Fruit fly (Drosophila melanogaster) whole organism, prepupa: ENCODE results near the gene Calr.

Experiments used
- Blimp-1 ChIP-seq: fragments of 200-800 bp; sonication (Bioruptor generic); optimal IDR thresholded peaks from 3 replicates; lab custom pipeline; 2017; ENCODE audit warnings: missing biosample characterization, missing genetic modification characterization, mild to moderate bottlenecking, moderate library complexity, missing genetic modification reagents
- CG10631 ChIP-seq: fragments of 200-800 bp; sonication (Bioruptor generic); optimal IDR thresholded peaks from 2 replicates; lab custom pipeline; 2016; ENCODE audit warnings: missing biosample characterization, missing genetic modification characterization
- CG10669 ChIP-seq: fragments of 200-800 bp; sonication (Bioruptor generic); optimal IDR thresholded peaks from 3 replicates; lab custom pipeline; 2018; ENCODE audit warnings: missing biosample characterization, mild to moderate bottlenecking, missing genetic modification characterization, moderate library complexity
- CG11902 ChIP-seq: fragments of 200-800 bp; sonication (Bioruptor generic); optimal IDR thresholded peaks from 3 replicates; lab custom pipeline; 2016; ENCODE audit warnings: missing biosample characterization, missing genetic modification characterization
- CG15336 ChIP-seq: fragments of 200-800 bp; sonication (Bioruptor generic); IDR thresholded peaks from 2 replicates; pipeline ENCODE4 v1.3.6; 2022; ENCODE audit warnings: missing biosample characterization, missing genetic modification characterization
- CG1621 ChIP-seq: fragments of 200-800 bp; sonication (Bioruptor generic); optimal IDR thresholded peaks from 3 replicates; lab custom pipeline; 2018; ENCODE audit warnings: missing biosample characterization, mild to moderate bottlenecking, missing genetic modification characterization
- CG3032 ChIP-seq: fragments of 200-800 bp; optimal IDR thresholded peaks from 2 replicates; lab custom pipeline; 2019; ENCODE audit warnings: missing biosample characterization, mild to moderate bottlenecking, missing genetic modification characterization, moderate library complexity
- CG31627 ChIP-seq: fragments of 200-800 bp; sonication (Bioruptor generic); optimal IDR thresholded peaks from 3 replicates; lab custom pipeline; 2016; ENCODE audit warnings: missing biosample characterization, missing genetic modification characterization
- CG32006 ChIP-seq: fragments of 200-800 bp; sonication (Bioruptor generic); optimal IDR thresholded peaks from 3 replicates; lab custom pipeline; 2017; ENCODE audit warnings: missing biosample characterization, mild to moderate bottlenecking, missing genetic modification characterization
- CG34406 ChIP-seq: fragments of 200-800 bp; sonication (Bioruptor generic); optimal IDR thresholded peaks from 3 replicates; lab custom pipeline; 2016; ENCODE audit warnings: missing biosample characterization, missing genetic modification characterization
- CG3919 ChIP-seq: fragments of 200-800 bp; sonication (Bioruptor generic); optimal IDR thresholded peaks from 3 replicates; lab custom pipeline; 2016; ENCODE audit warnings: missing biosample characterization, missing genetic modification characterization
- CG4318 ChIP-seq: fragments of 200-800 bp; sonication (Bioruptor generic); optimal IDR thresholded peaks from 3 replicates; lab custom pipeline; 2017; ENCODE audit warnings: missing biosample characterization, mild to moderate bottlenecking, missing genetic modification characterization
- CG6276 ChIP-seq: fragments of 200-800 bp; sonication (Bioruptor generic); optimal IDR thresholded peaks from 2 replicates; lab custom pipeline; 2017; ENCODE audit warnings: missing biosample characterization, mild to moderate bottlenecking, missing genetic modification characterization
- CG6792 ChIP-seq: fragments of 200-800 bp; sonication (Bioruptor generic); optimal IDR thresholded peaks from 3 replicates; lab custom pipeline; 2016; ENCODE audit warnings: missing biosample characterization, missing genetic modification characterization
- CG6854 ChIP-seq: fragments of 200-800 bp; sonication (Bioruptor generic); optimal IDR thresholded peaks from 2 replicates; lab custom pipeline; 2017; ENCODE audit warnings: missing biosample characterization, mild to moderate bottlenecking, missing genetic modification characterization
- CG8319 ChIP-seq: fragments of 200-800 bp; sonication (Bioruptor generic); optimal IDR thresholded peaks from 3 replicates; lab custom pipeline; 2016; ENCODE audit warnings: missing biosample characterization, missing genetic modification characterization
- CG8632 ChIP-seq: fragments of 200-800 bp; sonication (Bioruptor generic); optimal IDR thresholded peaks from 3 replicates; lab custom pipeline; 2016; ENCODE audit warnings: missing biosample characterization, missing genetic modification characterization
- CG9139 ChIP-seq: fragments of 200-800 bp; sonication (Bioruptor generic); optimal IDR thresholded peaks from 3 replicates; lab custom pipeline; 2017; ENCODE audit warnings: missing biosample characterization, mild to moderate bottlenecking, missing genetic modification characterization
- Eip78C ChIP-seq: fragments of 200-800 bp; sonication (Bioruptor generic); peaks from one replicate; lab custom pipeline; 2016; ENCODE audit warnings: missing biosample characterization, missing genetic modification characterization
- Eip93F ChIP-seq: fragments of 200-800 bp; sonication (Bioruptor generic); optimal IDR thresholded peaks from 2 replicates; lab custom pipeline; 2016; ENCODE audit warnings: missing biosample characterization, mild to moderate bottlenecking, missing genetic modification characterization
- Ets21C ChIP-seq: fragments of 200-800 bp; sonication (Bioruptor generic); optimal IDR thresholded peaks from 3 replicates; lab custom pipeline; 2016; ENCODE audit warnings: missing biosample characterization, missing genetic modification characterization
- Gug ChIP-seq: fragments of 200-800 bp; sonication (Bioruptor generic); IDR thresholded peaks from 2 replicates; pipeline ENCODE4 v1.3.6; 2022; ENCODE audit warnings: missing biosample characterization, missing genetic modification characterization
- Hr39 ChIP-seq: fragments of 200-800 bp; sonication (Bioruptor generic); optimal IDR thresholded peaks from 2 replicates; lab custom pipeline; 2016; ENCODE audit warnings: missing biosample characterization, missing genetic modification characterization
- Lpt ChIP-seq: fragments of 200-800 bp; sonication (Bioruptor generic); optimal IDR thresholded peaks from 3 replicates; lab custom pipeline; 2016; ENCODE audit warnings: missing biosample characterization, missing genetic modification characterization
- Met ChIP-seq: fragments of 200-800 bp; sonication (Bioruptor generic); optimal IDR thresholded peaks from 3 replicates; lab custom pipeline; 2016; ENCODE audit warnings: missing biosample characterization, missing genetic modification characterization
- OdsH ChIP-seq: fragments of 200-800 bp; sonication (Bioruptor generic); optimal IDR thresholded peaks from 3 replicates; lab custom pipeline; 2016; ENCODE audit warnings: missing biosample characterization, missing genetic modification characterization
- Smox ChIP-seq: fragments of 200-800 bp; sonication (Bioruptor generic); optimal IDR thresholded peaks from 3 replicates; lab custom pipeline; 2016; ENCODE audit warnings: missing biosample characterization, missing genetic modification characterization
- Sox102F ChIP-seq: fragments of 200-800 bp; sonication (Bioruptor generic); optimal IDR thresholded peaks from 2 replicates; lab custom pipeline; 2016; ENCODE audit warnings: missing biosample characterization, mild to moderate bottlenecking, missing genetic modification characterization
- Sox14 ChIP-seq: fragments of 200-800 bp; sonication (Bioruptor generic); optimal IDR thresholded peaks from 3 replicates; lab custom pipeline; 2016; ENCODE audit warnings: missing biosample characterization, missing genetic modification characterization
- Sox15 ChIP-seq: fragments of 200-800 bp; sonication (Bioruptor generic); optimal IDR thresholded peaks from 3 replicates; lab custom pipeline; 2016; ENCODE audit warnings: missing biosample characterization, missing genetic modification characterization
- achi ChIP-seq: fragments of 200-800 bp; sonication (Bioruptor generic); optimal IDR thresholded peaks from 3 replicates; lab custom pipeline; 2016; ENCODE audit warnings: missing biosample characterization, missing genetic modification characterization
- cyc ChIP-seq: fragments of 200-800 bp; sonication (Bioruptor generic); optimal IDR thresholded peaks from 3 replicates; lab custom pipeline; 2016; ENCODE audit warnings: missing biosample characterization, missing genetic modification characterization
- dac ChIP-seq: fragments of 200-800 bp; sonication (Bioruptor generic); optimal IDR thresholded peaks from 2 replicates; lab custom pipeline; 2017; ENCODE audit warnings: missing biosample characterization, mild to moderate bottlenecking, missing genetic modification characterization
- dsx ChIP-seq: fragments of 200-800 bp; optimal IDR thresholded peaks from 3 replicates; lab custom pipeline; 2019; ENCODE audit warnings: missing biosample characterization, mild to moderate bottlenecking, missing genetic modification characterization, moderate library complexity; ENCODE audit not compliant: poor library complexity, severe bottlenecking
- eg ChIP-seq: fragments of 200-800 bp; sonication (Bioruptor generic); IDR thresholded peaks from 3 replicates; pipeline ENCODE4 v1.3.6; 2022; ENCODE audit warnings: missing biosample characterization, missing genetic modification characterization
- fd59A ChIP-seq: fragments of 200-800 bp; sonication (Bioruptor generic); optimal IDR thresholded peaks from 2 replicates; lab custom pipeline; 2017; ENCODE audit warnings: missing biosample characterization, mild to moderate bottlenecking, missing genetic modification characterization, missing genetic modification reagents
- fd85E ChIP-seq: fragments of 200-800 bp; sonication (Bioruptor generic); optimal IDR thresholded peaks from 3 replicates; lab custom pipeline; 2016; ENCODE audit warnings: missing biosample characterization, missing genetic modification characterization
- fkh ChIP-seq: fragments of 200-800 bp; sonication (Bioruptor generic); optimal IDR thresholded peaks from 3 replicates; lab custom pipeline; 2017; ENCODE audit warnings: missing biosample characterization, mild to moderate bottlenecking, missing genetic modification characterization, moderate library complexity
- lz ChIP-seq: fragments of 200-800 bp; sonication (Bioruptor generic); optimal IDR thresholded peaks from 3 replicates; lab custom pipeline; 2016; ENCODE audit warnings: missing biosample characterization, missing genetic modification characterization
- net ChIP-seq: fragments of 200-800 bp; sonication (Bioruptor generic); optimal IDR thresholded peaks from 3 replicates; lab custom pipeline; 2016; ENCODE audit warnings: missing biosample characterization, missing genetic modification characterization
- pdm3 ChIP-seq: fragments of 200-800 bp; sonication (Bioruptor generic); optimal IDR thresholded peaks from 3 replicates; lab custom pipeline; 2016; ENCODE audit warnings: missing biosample characterization, missing genetic modification characterization
- salr ChIP-seq, 2 experiments: fragments of 200-800 bp; sonication (Bioruptor generic); optimal IDR thresholded peaks; 3 replicates each; lab custom pipeline; 2016 to 2018; ENCODE audit warnings: missing biosample characterization in 2 of 2, missing genetic modification characterization in 2 of 2, mild to moderate bottlenecking in 1 of 2
- spab ChIP-seq: fragments of 200-800 bp; sonication (Bioruptor generic); optimal IDR thresholded peaks from 2 replicates; lab custom pipeline; 2017; ENCODE audit warnings: missing biosample characterization, mild to moderate bottlenecking, missing genetic modification characterization, missing genetic modification reagents
- ss ChIP-seq, 2 experiments: fragments of 200-800 bp; sonication (Bioruptor generic); optimal IDR thresholded peaks; 2 replicates in 1 of 2; 3 replicates in 1 of 2; lab custom pipeline; 2017 to 2018; ENCODE audit warnings: mild to moderate bottlenecking in 2 of 2, missing biosample characterization in 2 of 2, missing genetic modification characterization in 2 of 2, moderate library complexity in 1 of 2
- svp ChIP-seq: fragments of 200-800 bp; sonication (Bioruptor generic); peaks from one replicate; lab custom pipeline; 2016; ENCODE audit warnings: missing biosample characterization, missing genetic modification characterization
- topi ChIP-seq: fragments of 200-800 bp; sonication (Bioruptor generic); optimal IDR thresholded peaks from 3 replicates; lab custom pipeline; 2016; ENCODE audit warnings: missing biosample characterization, missing genetic modification characterization
- vri ChIP-seq: fragments of 200-800 bp; sonication (Bioruptor generic); optimal IDR thresholded peaks from 3 replicates; lab custom pipeline; 2016; ENCODE audit warnings: missing biosample characterization, mild to moderate bottlenecking, missing genetic modification characterization

Gene Calr

DNA sequence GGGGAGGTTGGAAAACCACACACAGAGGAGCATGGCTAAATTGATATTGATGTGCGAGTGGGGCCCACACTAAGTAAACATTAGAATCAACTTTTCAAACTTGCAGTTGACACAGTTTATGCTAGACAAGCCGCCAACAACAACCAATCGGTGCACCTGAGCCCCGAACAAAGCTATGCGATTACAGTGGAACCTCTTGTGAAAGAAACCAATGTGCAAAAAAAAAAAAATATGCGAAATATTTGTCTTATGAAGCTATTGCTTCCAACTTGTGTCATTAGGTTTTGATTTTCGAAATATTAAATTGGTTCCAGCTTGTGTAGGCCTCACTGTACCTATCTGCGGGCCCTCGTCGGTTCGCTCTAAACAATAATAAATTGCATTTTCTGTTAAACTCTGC lies 12.3 kb downstream of the Calr start (continued):
- TF ChIP-seq CG3919 (GFP tag; lab: Kevin White, UChicago) (peak; percentile 84), lz (peak; percentile 45), CG6276 (GFP tag; lab: Kevin White, UChicago) (peak; percentile 80), topi (peak; percentile 46), Lpt (GFP tag; lab: Kevin White, UChicago) (peak; percentile 76), CG8319 (GFP tag; lab: Kevin White, UChicago) (peak; percentile 34), pdm3 (peak; percentile 66), ss (GFP tag; optimal IDR thresholded peaks at IDR 0.05; lab: Kevin White, UChicago) (no peak), CG32006 (GFP tag; lab: Kevin White, UChicago) (peak; percentile 85), CG15336 (GFP tag; lab: Robert Waterston, UW) (peak; percentile 90), Met (GFP tag; lab: Kevin White, UChicago) (peak; percentile 37), dsx (GFP tag; lab: Kevin White, UChicago) (peak; percentile 29), fd85E (GFP tag; lab: Kevin White, UChicago) (no peak), CG8632 (peak; percentile 34), CG10669 (GFP tag; lab: Kevin White, UChicago) (peak; percentile 50), Sox14 (peak; percentile 63), achi (GFP tag; lab: Kevin White, UChicago) (peak; percentile 55), vri (no peak), CG4318 (GFP tag; lab: Kevin White, UChicago) (no peak), Smox (GFP tag; lab: Kevin White, UChicago) (no peak), cyc (GFP tag; lab: Kevin White, UChicago) (peak; percentile 66), CG9139 (GFP tag; lab: Kevin White, UChicago) (peak; percentile 1), Blimp-1 (GFP tag; lab: Kevin White, UChicago) (no peak), CG3032 (tag; lab: Kevin White, UChicago) (peak; percentile 35), spab (peak; percentile 21), OdsH (GFP tag; lab: Kevin White, UChicago) (peak; percentile 75), Ets21C (GFP tag; lab: Kevin White, UChicago) (no peak), svp (peak; percentile 54), Sox15 (GFP tag; lab: Kevin White, UChicago) (peak; percentile 13), fkh (GFP tag; lab: Kevin White, UChicago) (peak; percentile 9)

DNA sequence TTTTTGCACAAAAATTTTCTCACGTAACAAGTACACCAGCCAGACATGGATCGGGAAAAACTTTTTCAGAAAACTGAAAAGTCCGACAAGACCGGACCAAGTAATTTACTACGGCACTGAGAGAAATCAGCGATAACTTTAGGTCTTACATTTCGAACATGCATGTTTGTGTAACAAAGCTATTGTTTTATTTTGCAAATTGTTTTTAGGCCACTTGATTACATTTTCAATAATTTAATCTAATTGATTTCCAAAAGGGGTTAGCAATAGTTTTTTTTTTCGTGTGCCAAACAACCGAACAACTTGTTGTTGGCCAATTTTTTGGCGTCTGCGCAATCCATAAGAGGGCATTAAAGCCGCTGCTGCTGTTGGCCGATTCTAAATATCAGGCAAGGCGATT lies 17.5 kb downstream of the Calr start:
- TF ChIP-seq CG10669 (GFP tag; lab: Kevin White, UChicago): peak; percentile 48
- peak; percentile 85 for TF ChIP-seq net
- peak; percentile 87 for TF ChIP-seq Gug (GFP tag; lab: Robert Waterston, UW)
- TF ChIP-seq CG15336 (GFP tag; lab: Robert Waterston, UW): peak; percentile 94
- peak; percentile 80 for TF ChIP-seq Lpt (GFP tag; lab: Kevin White, UChicago)
- TF ChIP-seq CG10631 (GFP tag; lab: Kevin White, UChicago): peak; percentile 76
- TF ChIP-seq Hr39 (GFP tag; lab: Kevin White, UChicago): peak; percentile 90
- TF ChIP-seq Blimp-1 (GFP tag; lab: Kevin White, UChicago): peak; percentile 65
- no peak for TF ChIP-seq CG1621
- peak; percentile 84 for TF ChIP-seq Sox14
- peak; percentile 79 for TF ChIP-seq CG6792
- TF ChIP-seq fd59A (GFP tag; lab: Kevin White, UChicago): no peak
- TF ChIP-seq CG6854: peak; percentile 66
- TF ChIP-seq vri: peak; percentile 76
- peak; percentile 91 for TF ChIP-seq Met (GFP tag; lab: Kevin White, UChicago)
- TF ChIP-seq Ets21C (GFP tag; lab: Kevin White, UChicago): peak; percentile 78
- peak; percentile 40 for TF ChIP-seq CG3032 (tag; lab: Kevin White, UChicago)
- no peak for TF ChIP-seq CG9139 (GFP tag; lab: Kevin White, UChicago)
- peak; percentile 86 for TF ChIP-seq achi (GFP tag; lab: Kevin White, UChicago)
- peak; percentile 88 for TF ChIP-seq CG32006 (GFP tag; lab: Kevin White, UChicago)
- peak; percentile 74 for TF ChIP-seq dac
- peak; percentile 96 for TF ChIP-seq Eip78C (GFP tag; lab: Kevin White, UChicago)
- TF ChIP-seq spab: peak; percentile 32
- peak; percentile 3 for TF ChIP-seq dsx (GFP tag; lab: Kevin White, UChicago)
- peak; percentile 77 for TF ChIP-seq CG11902
- TF ChIP-seq eg (GFP tag; lab: Robert Waterston, UW): peak; percentile 96
- TF ChIP-seq CG4318 (GFP tag; lab: Kevin White, UChicago): peak; percentile 66
- peak; percentile 75 for TF ChIP-seq CG34406 (GFP tag; lab: Kevin White, UChicago)
- peak; percentile 78 for TF ChIP-seq Eip93F (GFP tag; lab: Kevin White, UChicago)
- peak; percentile 85 for TF ChIP-seq CG31627 (GFP tag; lab: Kevin White, UChicago)
- TF ChIP-seq Sox102F (GFP tag; lab: Kevin White, UChicago): peak; percentile 91
- TF ChIP-seq pdm3: peak; percentile 88
- TF ChIP-seq cyc (GFP tag; lab: Kevin White, UChicago): peak; percentile 89
- TF ChIP-seq salr (GFP tag; optimal IDR thresholded peaks at IDR 0.05; lab: Kevin White, UChicago): peak in 1 of 2 experiments; percentile 65
